Fruit fly (Drosophila melanogaster): ENCODE data around the gene CG4572.

DNA sequence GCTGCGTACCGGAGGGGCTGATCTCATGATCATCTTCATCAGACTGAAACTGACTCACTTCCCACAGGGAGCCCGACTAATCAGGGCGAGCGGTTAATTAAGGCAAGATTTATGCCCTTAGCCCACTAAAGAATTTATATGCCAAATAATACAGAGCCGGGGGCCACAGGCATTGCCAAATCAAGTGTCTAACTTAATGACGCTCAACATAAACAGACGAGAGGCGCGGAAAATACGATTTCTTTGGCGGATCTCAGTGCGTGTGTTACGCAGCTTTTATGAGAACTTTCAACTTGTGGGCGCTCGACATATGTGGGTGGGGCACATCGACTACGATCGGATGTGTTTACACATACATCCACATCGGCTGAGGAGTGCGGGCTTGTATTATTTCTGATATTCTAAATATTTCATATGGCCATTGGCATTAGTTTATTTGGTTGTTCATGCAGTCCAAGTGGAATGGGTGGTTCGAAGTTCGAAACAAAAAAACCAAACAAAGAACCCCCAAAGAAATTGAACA, 37.3 kb downstream of the CG4572 start:
- TF ChIP-seq CG12391 (tag; optimal IDR thresholded peaks at IDR 0.05), result no peak
- TF ChIP-seq CG11093 (GFP tag; IDR thresholded peaks at IDR 0.05), result no peak
- TF ChIP-seq gfzf (GFP tag; optimal IDR thresholded peaks at IDR 0.05), result no peak
- no peak for TF ChIP-seq vvl (GFP tag; IDR thresholded peaks at IDR 0.05)
- no peak for TF ChIP-seq Atf6 (GFP tag; IDR thresholded peaks at IDR 0.05)
- TF ChIP-seq fru (optimal IDR thresholded peaks at IDR 0.05), result no peak
- TF ChIP-seq sisA (GFP tag; IDR thresholded peaks at IDR 0.05), result no peak
- TF ChIP-seq CG7271 (tag; optimal IDR thresholded peaks at IDR 0.05), result no peak
- no peak for TF ChIP-seq Drgx (GFP tag; IDR thresholded peaks at IDR 0.05)
